Worm (Caenorhabditis elegans) whole organism, early embryonic: Measurements from ENCODE around the gene F58G1.2.

Source experiments
- B0310.2 ChIP-seq: sonication (generic microtip); optimal IDR thresholded peaks from 2 replicates; lab custom pipeline; 2016; ENCODE audit warnings: mild to moderate bottlenecking, missing genetic modification characterization, missing compliant biosample characterization
- ama-1 ChIP-seq: fragments of 150-350 bp; optimal IDR thresholded peaks from 2 replicates; lab custom pipeline; 2014
- ceh-36 ChIP-seq: sonication (generic microtip); optimal IDR thresholded peaks from 2 replicates; lab custom pipeline; 2016; ENCODE audit warnings: missing genetic modification characterization, inconsistent platforms, missing compliant biosample characterization
- flt-1 ChIP-seq: fragments of 200-800 bp; sonication (Bioruptor generic); IDR thresholded peaks from 2 replicates; pipeline ENCODE4 v1.3.6; 2022; ENCODE audit warnings: missing genetic modification characterization, missing compliant biosample characterization
- hmg-4 ChIP-seq: fragments of 200-800 bp; sonication (Bioruptor generic); optimal IDR thresholded peaks from 2 replicates; lab custom pipeline; 2018; ENCODE audit warnings: mild to moderate bottlenecking, missing genetic modification characterization, missing compliant biosample characterization
- hnd-1 ChIP-seq: sonication (generic microtip); optimal IDR thresholded peaks from 2 replicates; lab custom pipeline; 2016; ENCODE audit warnings: missing genetic modification characterization, missing compliant biosample characterization
- scrt-1 ChIP-seq: fragments of 200-800 bp; sonication (Bioruptor generic); IDR thresholded peaks from 2 replicates; pipeline ENCODE4 v1.3.6; 2022; ENCODE audit warnings: missing genetic modification characterization, missing compliant biosample characterization

DNA sequence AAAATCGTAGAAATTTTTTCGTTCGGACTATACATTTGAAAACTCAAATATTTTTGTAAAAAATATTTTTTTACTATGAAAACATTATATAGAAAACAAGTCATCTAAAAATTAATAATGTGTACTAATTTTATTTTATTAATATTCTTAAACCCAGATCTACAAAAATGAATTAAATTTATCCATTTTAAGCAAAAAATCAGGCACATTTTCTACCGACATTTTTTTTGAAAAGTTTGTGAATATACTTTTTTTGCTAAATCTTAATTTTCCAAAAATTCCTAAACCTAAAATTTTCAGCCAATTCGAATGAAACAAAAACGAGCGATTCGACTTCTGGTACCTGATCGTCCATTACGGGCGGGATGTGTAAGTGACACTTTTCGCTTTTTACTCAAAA, 21.0 kb upstream of the F58G1.2 start, which contains the start of gene arrd-10:
- TF ChIP-seq B0310.2 (tag; lab: Kevin White, UChicago), result no peak
- no peak for TF ChIP-seq scrt-1
- TF ChIP-seq hmg-4, result no peak
- no peak for TF ChIP-seq hnd-1 (tag; lab: Kevin White, UChicago)
- no peak for TF ChIP-seq flt-1 (GFP tag; lab: Robert Waterston, UW)
- TF ChIP-seq ceh-36 (tag; lab: Kevin White, UChicago), result no peak
- no peak for TF ChIP-seq ama-1 (lab: Kevin White, UChicago)
